Worm (Caenorhabditis elegans) whole organism, early embryonic: ENCODE measurements around the gene clec-169.

ENCODE experiments used
- B0310.2 ChIP-seq: sonication (generic microtip); optimal IDR thresholded peaks from 2 replicates; lab custom pipeline; 2016; ENCODE audit warnings: mild to moderate bottlenecking, missing genetic modification characterization, missing compliant biosample characterization
- F13C5.2 ChIP-seq: sonication (generic microtip); optimal IDR thresholded peaks from 2 replicates; lab custom pipeline; 2017; ENCODE audit warnings: mild to moderate bottlenecking, missing genetic modification characterization, inconsistent platforms, missing compliant biosample characterization
- ama-1 ChIP-seq: fragments of 150-350 bp; optimal IDR thresholded peaks from 2 replicates; lab custom pipeline; 2014
- ceh-13 ChIP-seq: fragments of 200-800 bp; sonication (Bioruptor generic); optimal IDR thresholded peaks from 2 replicates; lab custom pipeline; 2018; ENCODE audit warnings: mild to moderate bottlenecking, missing genetic modification characterization, missing compliant biosample characterization
- ceh-36 ChIP-seq: sonication (generic microtip); optimal IDR thresholded peaks from 2 replicates; lab custom pipeline; 2016; ENCODE audit warnings: missing genetic modification characterization, inconsistent platforms, missing compliant biosample characterization
- ets-7 ChIP-seq: sonication (generic microtip); optimal IDR thresholded peaks from 2 replicates; lab custom pipeline; 2016; ENCODE audit warnings: missing genotype, missing genetic modification characterization, missing compliant biosample characterization
- flt-1 ChIP-seq: fragments of 200-800 bp; sonication (Bioruptor generic); IDR thresholded peaks from 2 replicates; pipeline ENCODE4 v1.3.6; 2022; ENCODE audit warnings: missing genetic modification characterization, missing compliant biosample characterization
- hmbx-1 ChIP-seq: sonication (generic microtip); optimal IDR thresholded peaks from 2 replicates; lab custom pipeline; 2016; ENCODE audit warnings: mild to moderate bottlenecking, missing genetic modification characterization, missing compliant biosample characterization
- hmg-4 ChIP-seq: fragments of 200-800 bp; sonication (Bioruptor generic); optimal IDR thresholded peaks from 2 replicates; lab custom pipeline; 2018; ENCODE audit warnings: mild to moderate bottlenecking, missing genetic modification characterization, missing compliant biosample characterization
- hnd-1 ChIP-seq: sonication (generic microtip); optimal IDR thresholded peaks from 2 replicates; lab custom pipeline; 2016; ENCODE audit warnings: missing genetic modification characterization, missing compliant biosample characterization
- pes-1 ChIP-seq: fragments of 200-800 bp; sonication (Bioruptor generic); IDR thresholded peaks from 2 replicates; pipeline ENCODE4 v1.3.6; 2022; ENCODE audit warnings: missing genetic modification reagents, missing genetic modification characterization, missing compliant biosample characterization
- sea-1 ChIP-seq: fragments of 200-800 bp; sonication (Bioruptor generic); conservative IDR thresholded peaks from 2 replicates; pipeline ENCODE4 v1.3.6; 2022; ENCODE audit warnings: missing genetic modification characterization, missing compliant biosample characterization
- tbx-37 ChIP-seq: fragments of 200-800 bp; sonication (Bioruptor generic); conservative IDR thresholded peaks from 2 replicates; pipeline ENCODE4 v1.3.6; 2022; ENCODE audit warnings: missing genetic modification reagents, missing genetic modification characterization, missing compliant biosample characterization
- tra-4 ChIP-seq: sonication (generic microtip); optimal IDR thresholded peaks from 2 replicates; lab custom pipeline; 2017; ENCODE audit warnings: missing genetic modification characterization, missing compliant biosample characterization

DNA sequence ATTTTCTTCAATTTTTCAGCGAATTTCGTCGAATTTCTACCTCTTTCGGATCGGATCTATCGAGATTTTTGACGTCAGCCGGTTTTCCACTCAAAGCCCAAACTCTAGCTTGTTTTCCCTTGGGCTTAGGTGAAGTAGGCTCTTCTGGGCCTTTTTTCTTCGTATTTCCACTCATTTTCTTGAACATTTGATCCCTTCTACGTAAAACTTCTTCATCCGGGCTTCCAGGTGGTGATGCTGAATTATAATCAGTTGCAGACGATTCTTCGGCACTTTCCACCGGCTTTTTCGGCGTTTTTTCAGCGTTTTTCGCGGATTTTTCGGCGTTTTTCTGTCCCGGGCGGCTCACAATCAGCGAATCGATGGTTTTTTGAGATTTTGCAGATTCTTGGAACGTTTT lies 23.0 kb upstream of the clec-169 start:
- TF ChIP-seq B0310.2 (no peak), flt-1 (GFP tag; lab: Robert Waterston, UW) (no peak), ets-7 (no peak), tra-4 (tag; lab: Kevin White, UChicago) (no peak), ama-1 (lab: Kevin White, UChicago) (no peak), sea-1 (GFP tag; lab: Robert Waterston, UW) (no peak), hmbx-1 (no peak), hmg-4 (GFP tag; lab: Kevin White, UChicago) (no peak), pes-1 (GFP tag; lab: Robert Waterston, UW) (no peak), ceh-13 (GFP tag; lab: Kevin White, UChicago) (no peak), F13C5.2 (no peak), tbx-37 (GFP tag; lab: Robert Waterston, UW) (no peak), ceh-36 (tag; lab: Kevin White, UChicago) (no peak), hnd-1 (no peak)
